Fruit fly (Drosophila melanogaster): ENCODE results near the gene slp2.

The slp2 gene

DNA sequence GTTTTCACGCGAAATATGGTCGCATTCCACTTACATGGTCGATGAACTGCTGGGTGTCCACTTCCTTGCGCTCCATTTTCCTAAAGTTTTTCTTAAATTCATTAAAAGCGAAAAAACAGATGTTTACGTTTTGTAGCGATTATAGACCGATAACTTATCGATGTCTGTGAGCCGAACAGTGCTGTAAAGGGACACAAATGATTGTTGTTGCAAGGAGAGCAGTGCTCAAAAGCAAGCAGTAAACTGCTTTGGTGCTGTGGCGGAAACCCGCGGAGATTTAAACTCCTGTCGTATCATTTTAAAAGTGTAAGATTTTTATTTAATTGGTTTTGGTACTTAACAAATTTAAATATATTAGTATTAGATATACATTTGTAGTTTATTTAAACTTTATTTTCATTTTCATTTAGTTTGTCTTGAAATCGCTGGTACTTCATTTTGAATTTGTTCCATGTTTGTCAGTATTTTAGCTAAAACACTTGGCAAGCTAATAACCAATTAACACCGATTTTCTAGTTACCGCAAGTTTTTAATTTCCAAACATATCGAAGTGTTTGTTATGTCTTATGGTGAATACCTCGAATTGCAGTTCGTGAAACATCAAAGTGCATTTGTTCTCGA lies 23.3 kb upstream of the slp2 start, which contains the start of gene CG3407 (continued):
- TF ChIP-seq hb (GFP tag; IDR thresholded peaks at IDR 0.05; ENCODE audit: partially characterized antibody) (no peak; the same call in 2 of the 3 replicates), Sry-β (GFP tag; optimal IDR thresholded peaks at IDR 0.05) (no peak), CG4360 (GFP tag; IDR thresholded peaks at IDR 0.05) (peak; percentile 92), otp (GFP tag; IDR thresholded peaks at IDR 0.05) (no peak), CG10462 (GFP tag; optimal IDR thresholded peaks at IDR 0.05) (peak; percentile 46), Dek (tag; optimal IDR thresholded peaks at IDR 0.05) (peak; percentile 60), al (GFP tag; IDR thresholded peaks at IDR 0.05) (peak; percentile 13; the same call in 1 of the 2 replicates), CG7556 (GFP tag; optimal IDR thresholded peaks at IDR 0.05) (no peak), dysf (GFP tag; IDR thresholded peaks at IDR 0.05) (0 out of 3 replicates have a peak, but pooled peaks have one; percentile 19), jumu (GFP tag; optimal IDR thresholded peaks at IDR 0.05) (peak; percentile 56), CG4328 (GFP tag; optimal IDR thresholded peaks at IDR 0.05) (no peak), gt (GFP tag; IDR thresholded peaks at IDR 0.05) (no peak), cwo (GFP tag; optimal IDR thresholded peaks at IDR 0.05) (no peak), oc (tag; optimal IDR thresholded peaks at IDR 0.05) (peak; percentile 31), Hr3 (GFP tag; optimal IDR thresholded peaks at IDR 0.05) (peak; percentile 42), nom (GFP tag; optimal IDR thresholded peaks at IDR 0.05) (no peak), gce (GFP tag; IDR thresholded peaks at IDR 0.05) (no peak), Six4 (GFP tag; optimal IDR thresholded peaks at IDR 0.05) (no peak), CG15696 (tag; optimal IDR thresholded peaks at IDR 0.05) (no peak), amos (GFP tag; IDR thresholded peaks at IDR 0.05; ENCODE audit: partially characterized antibody) (peak; percentile 82), lilli (GFP tag; optimal IDR thresholded peaks at IDR 0.05) (peak; percentile 64), CG18476 (GFP tag; optimal IDR thresholded peaks at IDR 0.05) (no peak), jigr1 (GFP tag; IDR thresholded peaks at IDR 0.05) (no peak), Sox102F (GFP tag; optimal IDR thresholded peaks at IDR 0.05) (no peak), CG4424 (GFP tag; optimal IDR thresholded peaks at IDR 0.05) (peak; percentile 24), Tbp (GFP tag; optimal IDR thresholded peaks at IDR 0.05) (no peak), CG13894 (tag; optimal IDR thresholded peaks at IDR 0.05) (no peak), trem (tag; optimal IDR thresholded peaks at IDR 0.05) (peak; percentile 62), eyg (GFP tag; optimal IDR thresholded peaks at IDR 0.05) (no peak), CG10321 (GFP tag; IDR thresholded peaks at IDR 0.05) (no peak), sqz (GFP tag; optimal IDR thresholded peaks at IDR 0.05) (no peak), Xrp1 (GFP tag; IDR thresholded peaks at IDR 0.05) (no peak), CG10366 (GFP tag; IDR thresholded peaks at IDR 0.05) (no peak), CG7839 (tag; optimal IDR thresholded peaks at IDR 0.05) (no peak), zf30C (GFP tag; optimal IDR thresholded peaks at IDR 0.05) (no peak), fd64A (GFP tag; optimal IDR thresholded peaks at IDR 0.05) (no peak), CG11085 (GFP tag; IDR thresholded peaks at IDR 0.05) (no peak), Atf-2 (GFP tag; optimal IDR thresholded peaks at IDR 0.05) (peak; percentile 16), Ets97D (GFP tag; optimal IDR thresholded peaks at IDR 0.05) (peak; percentile 83), CG32772 (GFP tag; IDR thresholded peaks at IDR 0.05) (no peak), CG10209 (GFP tag; optimal IDR thresholded peaks at IDR 0.05) (peak; percentile 26), kay (GFP tag; optimal IDR thresholded peaks at IDR 0.05) (peak; percentile 25), tx (GFP tag; optimal IDR thresholded peaks at IDR 0.05) (peak; percentile 20), CG6765 (GFP tag; optimal IDR thresholded peaks at IDR 0.05) (no peak), E2f1 (GFP tag; IDR thresholded peaks at IDR 0.05) (no peak), Abd-B (GFP tag; optimal IDR thresholded peaks at IDR 0.05) (no peak), CG12744 (GFP tag; optimal IDR thresholded peaks at IDR 0.05) (no peak), CG10979 (tag; optimal IDR thresholded peaks at IDR 0.05) (no peak), CG4820 (GFP tag; optimal IDR thresholded peaks at IDR 0.05) (peak; percentile 7), CG11560 (tag; IDR thresholded peaks at IDR 0.05) (no peak; the same call in 2 of the 3 replicates), ci (GFP tag; IDR thresholded peaks at IDR 0.05) (no peak)
